Fruit fly (Drosophila melanogaster) whole organism, wandering third instar larva: Measurements from ENCODE around the gene Syn1.

Experiments used
- Abd-B ChIP-seq: fragments of >200 bp; optimal IDR thresholded peaks from 2 replicates; lab custom pipeline; 2017; ENCODE audit warnings: missing biosample characterization, missing genetic modification characterization
- CG32264 ChIP-seq: fragments of 200-800 bp; sonication (Bioruptor generic); optimal IDR thresholded peaks from 2 replicates; lab custom pipeline; 2016; ENCODE audit warnings: missing biosample characterization, missing genetic modification characterization
- CG9705 ChIP-seq: fragments of 200-800 bp; sonication (Bioruptor generic); optimal IDR thresholded peaks from 2 replicates; lab custom pipeline; 2018; ENCODE audit warnings: missing biosample characterization, mild to moderate bottlenecking, missing genetic modification characterization
- CrebA ChIP-seq: fragments of 200-800 bp; sonication (Bioruptor generic); optimal IDR thresholded peaks from 2 replicates; lab custom pipeline; 2016; ENCODE audit warnings: missing biosample characterization, mild to moderate bottlenecking, missing genetic modification characterization, borderline replicate concordance
- Dfd ChIP-seq: fragments of >200 bp; optimal IDR thresholded peaks from 2 replicates; lab custom pipeline; 2017; ENCODE audit warnings: missing biosample characterization, missing genetic modification characterization
- Dif ChIP-seq: fragments of 200-275, 200-300 bp; sonication (Bioruptor generic); optimal IDR thresholded peaks from 2 replicates; lab custom pipeline; 2018; ENCODE audit warnings: missing biosample characterization, missing genetic modification characterization; ENCODE audit not compliant: partially characterized antibody
- HLH106 ChIP-seq: fragments of 200-800 bp; optimal IDR thresholded peaks from 3 replicates; lab custom pipeline; 2019; ENCODE audit warnings: missing biosample characterization, mild to moderate bottlenecking, missing genetic modification characterization, moderate library complexity
- Hnf4 ChIP-seq: fragments of 200-800 bp; sonication (Bioruptor generic); optimal IDR thresholded peaks from 2 replicates; lab custom pipeline; 2016; ENCODE audit warnings: missing biosample characterization, mild to moderate bottlenecking, missing genetic modification characterization
- Hr78 ChIP-seq: fragments of >200 bp; optimal IDR thresholded peaks from 2 replicates; lab custom pipeline; 2017; ENCODE audit warnings: missing biosample characterization, missing genetic modification characterization
- Hr83 ChIP-seq: fragments of 200-300 bp; sonication (Bioruptor generic); optimal IDR thresholded peaks from 2 replicates; lab custom pipeline; 2016; ENCODE audit warnings: missing biosample characterization, mild to moderate bottlenecking, missing genetic modification characterization, moderate library complexity; ENCODE audit not compliant: poor library complexity, severe bottlenecking
- Jra ChIP-seq: sonication (Bioruptor generic); optimal IDR thresholded peaks from 2 replicates; lab custom pipeline; 2016; ENCODE audit warnings: missing biosample characterization, missing genetic modification characterization
- Mio ChIP-seq: sonication (Bioruptor generic); optimal IDR thresholded peaks from 2 replicates; lab custom pipeline; 2016; ENCODE audit warnings: missing biosample characterization, missing genetic modification characterization
- N ChIP-seq: fragments of >200 bp; optimal IDR thresholded peaks from 2 replicates; lab custom pipeline; 2018; ENCODE audit warnings: missing biosample characterization, missing external identifiers, missing genetic modification characterization
- OdsH ChIP-seq: fragments of 200-800 bp; sonication (Bioruptor generic); optimal IDR thresholded peaks from 2 replicates; lab custom pipeline; 2016; ENCODE audit warnings: missing biosample characterization, mild to moderate bottlenecking, missing genetic modification characterization
- Rel ChIP-seq, 2 experiments: fragments of 200-800 bp; sonication (Bioruptor generic) in 1 of 2; optimal IDR thresholded peaks; 2 replicates in 1 of 2; 3 replicates in 1 of 2; lab custom pipeline; 2016 to 2019; ENCODE audit warnings: mild to moderate bottlenecking in 2 of 2, missing biosample characterization in 2 of 2, missing genetic modification characterization in 2 of 2, moderate library complexity in 1 of 2
- Sp1 ChIP-seq: fragments of 200-800 bp; sonication (Bioruptor generic); optimal IDR thresholded peaks from 3 replicates; lab custom pipeline; 2019; ENCODE audit warnings: missing biosample characterization, mild to moderate bottlenecking, missing genetic modification characterization, moderate library complexity
- Vsx2 ChIP-seq: fragments of 200-300, 225-300 bp; sonication (Bioruptor generic); optimal IDR thresholded peaks from 2 replicates; lab custom pipeline; 2018; ENCODE audit warnings: missing biosample characterization, missing genetic modification characterization; ENCODE audit not compliant: partially characterized antibody
- br ChIP-seq: fragments of 200-800 bp; sonication (Bioruptor generic); optimal IDR thresholded peaks from 2 replicates; lab custom pipeline; 2016; ENCODE audit warnings: missing biosample characterization, missing genetic modification characterization
- brk ChIP-seq: fragments of 200-800 bp; sonication (Bioruptor generic); optimal IDR thresholded peaks from 2 replicates; lab custom pipeline; 2016; ENCODE audit warnings: missing biosample characterization, mild to moderate bottlenecking, missing genetic modification characterization
- dl ChIP-seq, 2 experiments: fragments of 175-275, 200-275 bp in 1 of 2; fragments of 200-275 bp in 1 of 2; sonication (Bioruptor generic); optimal IDR thresholded peaks; lab custom pipeline; 2018; ENCODE audit warnings: mild to moderate bottlenecking in 2 of 2, missing biosample characterization in 2 of 2, missing genetic modification characterization in 2 of 2, moderate library complexity in 2 of 2; ENCODE audit not compliant: partially characterized antibody in 2 of 2, insufficient read depth in 1 of 2
- dsf ChIP-seq: sonication (Bioruptor generic); optimal IDR thresholded peaks from 2 replicates; lab custom pipeline; 2016; ENCODE audit warnings: missing biosample characterization, missing genetic modification characterization, borderline replicate concordance
- ey ChIP-seq: fragments of 200-800 bp; sonication (Bioruptor generic); optimal IDR thresholded peaks from 2 replicates; lab custom pipeline; 2016; ENCODE audit warnings: missing biosample characterization, missing genetic modification characterization
- foxo ChIP-seq, 2 experiments: fragments of 200-800 bp; sonication (Bioruptor generic); optimal IDR thresholded peaks; 2 replicates in 1 of 2; 3 replicates in 1 of 2; lab custom pipeline; 2016 to 2017; ENCODE audit warnings: missing biosample characterization in 2 of 2, missing genetic modification characterization in 2 of 2
- fru ChIP-seq: fragments of 200-800 bp; sonication (Bioruptor generic); optimal IDR thresholded peaks from 3 replicates; lab custom pipeline; 2016; ENCODE audit warnings: missing biosample characterization, mild to moderate bottlenecking, missing genetic modification characterization
- jim ChIP-seq: fragments of 175-275, 200-325 bp; sonication (Bioruptor generic); optimal IDR thresholded peaks from 2 replicates; lab custom pipeline; 2016; ENCODE audit warnings: missing biosample characterization, mild to moderate bottlenecking, missing genetic modification characterization
- rgr ChIP-seq: fragments of 200-800 bp; sonication (Bioruptor generic); optimal IDR thresholded peaks from 3 replicates; lab custom pipeline; 2016; ENCODE audit warnings: missing biosample characterization, mild to moderate bottlenecking, missing genetic modification characterization
- sage ChIP-seq: fragments of 200-800 bp; sonication (Bioruptor generic); optimal IDR thresholded peaks from 2 replicates; lab custom pipeline; 2016; ENCODE audit warnings: missing biosample characterization, mild to moderate bottlenecking, missing genetic modification characterization
- sv ChIP-seq: fragments of 200-800 bp; sonication (Bioruptor generic); optimal IDR thresholded peaks from 3 replicates; lab custom pipeline; 2016; ENCODE audit warnings: missing biosample characterization, missing genetic modification characterization
- tai ChIP-seq: sonication (Bioruptor generic); optimal IDR thresholded peaks from 2 replicates; lab custom pipeline; 2016; ENCODE audit warnings: missing biosample characterization, missing genetic modification characterization
- usp ChIP-seq: fragments of >200 bp; optimal IDR thresholded peaks from 2 replicates; lab custom pipeline; 2017; ENCODE audit warnings: missing biosample characterization, missing genetic modification characterization
- woc ChIP-seq: sonication (Bioruptor generic); optimal IDR thresholded peaks from 2 replicates; lab custom pipeline; 2016; ENCODE audit warnings: missing biosample characterization, mild to moderate bottlenecking, missing genetic modification characterization

Syn1 gene

DNA sequence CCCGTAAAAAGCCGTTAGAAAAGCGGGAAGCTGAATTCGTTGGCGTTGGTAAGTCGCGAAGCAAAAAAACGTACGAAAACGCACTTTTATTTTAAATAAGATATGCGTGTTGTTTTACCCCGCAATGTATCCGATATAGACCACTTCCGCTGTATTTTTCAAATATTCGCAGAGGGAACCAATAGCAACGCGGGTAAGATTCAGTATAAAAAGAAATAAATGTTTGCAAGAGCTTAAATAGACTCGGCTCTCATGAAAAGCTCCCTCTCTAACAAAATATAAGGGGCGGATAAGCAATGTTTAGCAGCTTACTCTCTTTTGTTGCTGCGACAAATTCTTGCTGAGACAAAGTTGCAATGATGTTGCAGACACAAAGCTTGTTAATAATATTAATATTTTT, at the start of gene Syn1:
Gene Syn1, minus strand, starts transcription at position 207 of the 400 bp plus-strand sequence.
- no peak for TF ChIP-seq foxo (GFP tag; optimal IDR thresholded peaks at IDR 0.05; lab: Kevin White, UChicago)
- TF ChIP-seq rgr = no peak
- no peak for TF ChIP-seq Dfd (GFP tag; lab: Kevin White, UChicago)
- TF ChIP-seq fru (GFP tag; lab: Kevin White, UChicago) = no peak
- no peak for TF ChIP-seq Rel (GFP tag; optimal IDR thresholded peaks at IDR 0.05; lab: Kevin White, UChicago)
- no peak for TF ChIP-seq Rel (tag; optimal IDR thresholded peaks at IDR 0.05; lab: Kevin White, UChicago)
- no peak for TF ChIP-seq woc
- no peak for TF ChIP-seq sv (GFP tag; lab: Kevin White, UChicago)
- TF ChIP-seq ey (GFP tag; lab: Kevin White, UChicago) = no peak

dm6 chr3L:21819497-21819896, 49.2 kb upstream of the Syn1 start:
- no peak for TF ChIP-seq usp
- TF ChIP-seq br = no peak
- TF ChIP-seq Dfd (GFP tag; lab: Kevin White, UChicago) = no peak
- TF ChIP-seq CG32264 (GFP tag; lab: Kevin White, UChicago) = no peak
- no peak for TF ChIP-seq sage (GFP tag; lab: Kevin White, UChicago)
- no peak for TF ChIP-seq rgr
- no peak for TF ChIP-seq Abd-B (GFP tag; lab: Kevin White, UChicago)
- TF ChIP-seq woc = no peak
- TF ChIP-seq OdsH (GFP tag; lab: Kevin White, UChicago) = no peak
- no peak for TF ChIP-seq dsf (GFP tag; lab: Kevin White, UChicago)
- TF ChIP-seq N = no peak
- TF ChIP-seq CG9705 (GFP tag; lab: Kevin White, UChicago) = no peak
- TF ChIP-seq Hr78 (GFP tag; lab: Kevin White, UChicago) = no peak
- TF ChIP-seq HLH106 (tag; lab: Kevin White, UChicago) = no peak
- TF ChIP-seq Rel (GFP tag; optimal IDR thresholded peaks at IDR 0.05; lab: Kevin White, UChicago) = no peak
- no peak for TF ChIP-seq Rel (tag; optimal IDR thresholded peaks at IDR 0.05; lab: Kevin White, UChicago)

DNA sequence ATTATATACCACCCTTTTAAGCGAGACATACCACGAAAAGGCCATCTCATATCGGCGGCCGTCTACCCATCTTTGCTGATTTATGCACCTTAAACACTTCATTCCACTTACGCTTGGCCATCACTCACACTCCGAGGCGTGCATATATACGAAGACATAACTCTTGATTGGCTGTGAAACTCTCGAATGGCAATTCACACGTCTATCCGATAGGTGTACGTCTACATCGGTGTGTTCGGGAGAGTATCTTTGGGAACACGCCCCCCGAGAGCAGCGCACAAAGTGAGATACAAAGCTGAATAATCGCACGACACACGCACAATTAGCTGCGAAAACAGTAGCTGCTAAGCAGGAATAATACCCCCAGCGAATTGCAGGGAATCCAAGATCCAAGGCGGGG, 48.4 kb upstream of the Syn1 start:
- TF ChIP-seq N (no peak), usp (no peak), Vsx2 (GFP tag; lab: Kevin White, UChicago) (no peak), ey (GFP tag; lab: Kevin White, UChicago) (no peak), jim (GFP tag; lab: Kevin White, UChicago) (no peak), Hr83 (GFP tag; lab: Kevin White, UChicago) (no peak), CG32264 (GFP tag; lab: Kevin White, UChicago) (no peak), Sp1 (GFP tag; lab: Kevin White, UChicago) (no peak), dsf (GFP tag; lab: Kevin White, UChicago) (no peak), sv (GFP tag; lab: Kevin White, UChicago) (no peak), Mio (GFP tag; lab: Kevin White, UChicago) (no peak), br (no peak), Dfd (GFP tag; lab: Kevin White, UChicago) (no peak)

DNA sequence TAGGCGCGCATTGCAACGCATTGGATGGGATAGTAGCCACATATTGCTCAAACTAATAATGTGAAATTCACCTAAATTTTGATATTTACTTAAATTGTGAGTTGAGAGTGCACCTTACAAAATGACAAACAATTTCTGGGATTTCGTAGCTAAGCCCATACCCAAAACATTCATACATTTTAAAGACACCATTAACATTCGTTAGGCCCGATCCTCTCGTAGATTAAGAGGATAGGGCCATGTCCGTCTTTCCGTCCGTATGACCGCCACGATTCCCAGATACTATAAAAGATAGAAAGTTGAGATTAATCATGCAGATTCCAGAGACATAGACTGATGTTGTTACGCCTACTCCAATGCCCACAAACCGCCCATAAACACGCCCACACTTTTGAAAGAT, 43.3 kb upstream of the Syn1 start, which contains the start of gene CG43895:
Gene CG43895, minus strand, starts transcription at position 101 of the 400 bp plus-strand sequence.
- TF ChIP-seq Mio (GFP tag; lab: Kevin White, UChicago) (no peak), Vsx2 (GFP tag; lab: Kevin White, UChicago) (no peak), Sp1 (GFP tag; lab: Kevin White, UChicago) (no peak), Hnf4 (GFP tag; lab: Kevin White, UChicago) (no peak), Abd-B (GFP tag; lab: Kevin White, UChicago) (no peak), sage (GFP tag; lab: Kevin White, UChicago) (no peak), Jra (GFP tag; lab: Kevin White, UChicago) (no peak), dsf (GFP tag; lab: Kevin White, UChicago) (no peak), Dif (GFP tag; lab: Kevin White, UChicago) (no peak), woc (no peak), tai (no peak), foxo (GFP tag; optimal IDR thresholded peaks at IDR 0.05; lab: Kevin White, UChicago) (no peak), jim (GFP tag; lab: Kevin White, UChicago) (no peak)

dm6 chr3L:21808568-21808967, 38.2 kb upstream of the Syn1 start, which contains the start of gene eg:
Gene eg (plus strand): TSS chr3L:21808703.
- TF ChIP-seq Vsx2 (GFP tag; lab: Kevin White, UChicago) (peak; percentile 80), OdsH (GFP tag; lab: Kevin White, UChicago) (no peak), brk (no peak), dl (GFP tag; optimal IDR thresholded peaks at IDR 0.05; lab: Kevin White, UChicago; ENCODE audit: insufficient read depth in 1 of 2, partially characterized antibody in 2 of 2) (no peak), CG9705 (GFP tag; lab: Kevin White, UChicago) (no peak), rgr (no peak), CrebA (no peak), HLH106 (tag; lab: Kevin White, UChicago) (no peak), N (no peak), Dfd (GFP tag; lab: Kevin White, UChicago) (peak; percentile 55), Mio (GFP tag; lab: Kevin White, UChicago) (no peak), Rel (GFP tag; optimal IDR thresholded peaks at IDR 0.05; lab: Kevin White, UChicago) (no peak), Rel (tag; optimal IDR thresholded peaks at IDR 0.05; lab: Kevin White, UChicago) (no peak), ey (GFP tag; lab: Kevin White, UChicago) (no peak)
- TF ChIP-seq, all 38 proteins: peak for 2
